Fruit fly (Drosophila melanogaster) whole organism, adult: ENCODE results near the gene Ttc19.

ENCODE experiments used
- CG14711 ChIP-seq: fragments of 200-800 bp; sonication (Bioruptor generic); optimal IDR thresholded peaks from 2 replicates; lab custom pipeline; 2018; ENCODE audit warnings: missing biosample characterization, mild to moderate bottlenecking, missing genetic modification characterization, moderate library complexity
- CG1620 ChIP-seq: fragments of 200-800 bp; sonication (Bioruptor generic); optimal IDR thresholded peaks from 2 replicates; lab custom pipeline; 2016; ENCODE audit warnings: missing biosample characterization, missing genetic modification characterization
- CG5204 ChIP-seq: fragments of 200-800 bp; sonication (Bioruptor generic); optimal IDR thresholded peaks from 2 replicates; lab custom pipeline; 2016; ENCODE audit warnings: missing biosample characterization, missing genetic modification characterization
- CG7045 ChIP-seq: fragments of 200-800 bp; sonication (Bioruptor generic); optimal IDR thresholded peaks from 2 replicates; lab custom pipeline; 2017; ENCODE audit warnings: missing biosample characterization, mild to moderate bottlenecking, missing genetic modification characterization
- ovo ChIP-seq: fragments of 200-800 bp; sonication (Bioruptor generic); optimal IDR thresholded peaks from 2 replicates; lab custom pipeline; 2016; ENCODE audit warnings: missing biosample characterization, missing genetic modification characterization

DNA sequence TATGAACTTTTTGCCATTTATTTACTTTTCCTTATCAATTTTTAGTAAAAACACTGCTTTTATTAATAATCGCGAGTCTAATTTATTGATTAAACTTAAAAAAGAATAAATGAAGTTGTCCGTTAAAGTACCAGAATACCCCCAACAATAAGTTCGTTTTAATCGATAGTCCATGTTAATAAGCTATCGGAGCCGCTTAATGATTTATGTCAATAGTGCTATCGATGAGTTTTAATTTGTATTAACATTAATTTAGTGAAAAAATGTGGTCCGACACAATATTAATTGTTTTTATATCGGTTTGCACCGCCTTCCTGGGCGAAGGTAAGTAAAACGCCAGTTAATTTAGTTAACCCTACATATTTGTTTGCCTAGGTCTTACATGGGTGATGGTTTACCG is 4.0 kb upstream of the Ttc19 start, which contains the start of gene CG10470:
- no peak for TF ChIP-seq CG7045
- TF ChIP-seq ovo = no peak
- no peak for TF ChIP-seq CG1620 (GFP tag; lab: Kevin White, UChicago)
- no peak for TF ChIP-seq CG5204
- peak; percentile 31 for TF ChIP-seq CG14711 (tag; lab: Kevin White, UChicago)
